Fruit fly (Drosophila melanogaster) whole organism, prepupa: ENCODE measurements around the gene Top3beta.

Source experiments
- CG11902 ChIP-seq: fragments of 200-800 bp; sonication (Bioruptor generic); optimal IDR thresholded peaks from 3 replicates; lab custom pipeline; 2016; ENCODE audit warnings: missing biosample characterization, missing genetic modification characterization
- CG31627 ChIP-seq: fragments of 200-800 bp; sonication (Bioruptor generic); optimal IDR thresholded peaks from 3 replicates; lab custom pipeline; 2016; ENCODE audit warnings: missing biosample characterization, missing genetic modification characterization
- Hr39 ChIP-seq: fragments of 200-800 bp; sonication (Bioruptor generic); optimal IDR thresholded peaks from 2 replicates; lab custom pipeline; 2016; ENCODE audit warnings: missing biosample characterization, missing genetic modification characterization
- Lpt ChIP-seq: fragments of 200-800 bp; sonication (Bioruptor generic); optimal IDR thresholded peaks from 3 replicates; lab custom pipeline; 2016; ENCODE audit warnings: missing biosample characterization, missing genetic modification characterization
- Smox ChIP-seq: fragments of 200-800 bp; sonication (Bioruptor generic); optimal IDR thresholded peaks from 3 replicates; lab custom pipeline; 2016; ENCODE audit warnings: missing biosample characterization, missing genetic modification characterization
- Sox102F ChIP-seq: fragments of 200-800 bp; sonication (Bioruptor generic); optimal IDR thresholded peaks from 2 replicates; lab custom pipeline; 2016; ENCODE audit warnings: missing biosample characterization, mild to moderate bottlenecking, missing genetic modification characterization
- Sox14 ChIP-seq: fragments of 200-800 bp; sonication (Bioruptor generic); optimal IDR thresholded peaks from 3 replicates; lab custom pipeline; 2016; ENCODE audit warnings: missing biosample characterization, missing genetic modification characterization
- eg ChIP-seq: fragments of 200-800 bp; sonication (Bioruptor generic); IDR thresholded peaks from 3 replicates; pipeline ENCODE4 v1.3.6; 2022; ENCODE audit warnings: missing biosample characterization, missing genetic modification characterization
- fkh ChIP-seq: fragments of 200-800 bp; sonication (Bioruptor generic); optimal IDR thresholded peaks from 3 replicates; lab custom pipeline; 2017; ENCODE audit warnings: missing biosample characterization, mild to moderate bottlenecking, missing genetic modification characterization, moderate library complexity
- lz ChIP-seq: fragments of 200-800 bp; sonication (Bioruptor generic); optimal IDR thresholded peaks from 3 replicates; lab custom pipeline; 2016; ENCODE audit warnings: missing biosample characterization, missing genetic modification characterization

DNA sequence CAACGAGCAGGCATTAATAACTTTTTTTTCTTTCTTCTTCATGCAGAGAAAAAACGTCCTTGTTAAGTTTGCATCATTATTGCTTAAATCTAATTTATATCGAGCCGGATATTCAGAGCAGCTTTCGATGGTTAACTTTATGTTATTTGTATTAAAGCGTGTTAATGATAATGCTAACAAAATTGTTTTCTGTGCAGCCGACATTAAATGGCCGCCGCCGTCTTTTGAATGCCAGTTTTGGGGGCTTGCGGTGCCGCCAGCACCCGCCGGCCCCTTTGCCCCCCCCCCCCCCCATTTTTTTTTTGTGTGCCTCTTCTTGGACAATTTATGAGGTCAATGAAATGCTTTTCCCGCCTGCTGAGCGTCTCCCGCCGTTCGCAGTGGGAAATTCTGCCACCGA, 23.7 kb upstream of the Top3beta start:
- no peak for TF ChIP-seq CG31627 (GFP tag; lab: Kevin White, UChicago)
- TF ChIP-seq CG11902 (GFP tag; lab: Kevin White, UChicago) = no peak
- no peak for TF ChIP-seq Hr39 (GFP tag; lab: Kevin White, UChicago)
- TF ChIP-seq eg (GFP tag; lab: Robert Waterston, UW) = no peak
- TF ChIP-seq Sox102F (GFP tag; lab: Kevin White, UChicago) = no peak
- no peak for TF ChIP-seq Sox14
- no peak for TF ChIP-seq lz (GFP tag; lab: Kevin White, UChicago)
- TF ChIP-seq fkh (GFP tag; lab: Kevin White, UChicago) = no peak
- no peak for TF ChIP-seq Smox (GFP tag; lab: Kevin White, UChicago)
- no peak for TF ChIP-seq Lpt (GFP tag; lab: Kevin White, UChicago)
